Worm (Caenorhabditis elegans) whole organism, L4 larva: ENCODE data around the gene R13H7.2.

ENCODE experiments used
- F49E8.2 ChIP-seq: sonication (generic microtip); optimal IDR thresholded peaks from 2 replicates; lab custom pipeline; 2016; ENCODE audit warnings: missing compliant biosample characterization, mild to moderate bottlenecking, missing genetic modification characterization, borderline replicate concordance
- aha-1 ChIP-seq: fragments of 150-350 bp; peaks from one replicate; lab custom pipeline; 2014; ENCODE audit warnings: missing biosample characterization, missing genetic modification characterization
- ceh-20 ChIP-seq: fragments of 200-800 bp; sonication (Bioruptor generic); IDR thresholded peaks from 2 replicates; pipeline ENCODE4 v1.3.6; 2022; ENCODE audit warnings: missing genetic modification reagents, missing genetic modification characterization, missing compliant biosample characterization
- ceh-82 ChIP-seq: sonication (generic microtip); optimal IDR thresholded peaks from 2 replicates; lab custom pipeline; 2017; ENCODE audit warnings: missing biosample characterization, missing genetic modification characterization
- daf-16 ChIP-seq, 3 experiments: sonication (generic microtip); optimal IDR thresholded peaks; 2 replicates each; lab custom pipeline; 2016 to 2017; ENCODE audit warnings: missing genetic modification characterization in 3 of 3, missing genetic modification reagents in 3 of 3, mild to moderate bottlenecking in 2 of 3, missing compliant biosample characterization in 2 of 3, missing biosample characterization in 1 of 3, moderate library complexity in 1 of 3
- dmd-6 ChIP-seq: fragments of 200-800 bp; sonication (Bioruptor generic); IDR thresholded peaks from 2 replicates; pipeline ENCODE4 v1.3.6; 2022; ENCODE audit warnings: missing genetic modification reagents, missing genetic modification characterization, missing compliant biosample characterization
- duxl-1 ChIP-seq: sonication (generic microtip); optimal IDR thresholded peaks from 2 replicates; lab custom pipeline; 2016; ENCODE audit warnings: mild to moderate bottlenecking, missing genetic modification characterization, moderate library complexity, missing compliant biosample characterization; ENCODE audit not compliant: poor library complexity
- dve-1 ChIP-seq: sonication (generic microtip); optimal IDR thresholded peaks from 2 replicates; lab custom pipeline; 2017; ENCODE audit warnings: antibody characterized with exemption, mild to moderate bottlenecking, missing genetic modification characterization, missing compliant biosample characterization; ENCODE audit not compliant: insufficient read depth
- hlh-11 ChIP-seq: fragments of 200-800 bp; sonication (Bioruptor generic); optimal IDR thresholded peaks from 2 replicates; lab custom pipeline; 2018; ENCODE audit warnings: mild to moderate bottlenecking, missing genetic modification characterization, missing compliant biosample characterization
- mxl-3 ChIP-seq: fragments of 200-800 bp; sonication (Bioruptor generic); optimal IDR thresholded peaks from 2 replicates; lab custom pipeline; 2018; ENCODE audit warnings: mild to moderate bottlenecking, missing genetic modification characterization, missing compliant biosample characterization
- nhr-111 ChIP-seq: fragments of 200-800 bp; sonication (Bioruptor generic); optimal IDR thresholded peaks from 2 replicates; lab custom pipeline; 2018; ENCODE audit warnings: mild to moderate bottlenecking, missing genetic modification characterization, missing compliant biosample characterization
- nhr-28 ChIP-seq: fragments of 150-350 bp; optimal IDR thresholded peaks from 2 replicates; lab custom pipeline; 2014; ENCODE audit warnings: missing biosample characterization, missing genetic modification characterization
- nhr-48 ChIP-seq: sonication (generic microtip); optimal IDR thresholded peaks from 2 replicates; lab custom pipeline; 2016; ENCODE audit warnings: mild to moderate bottlenecking, missing genetic modification characterization, missing compliant biosample characterization
- nhr-6 ChIP-seq: fragments of 150-350 bp; optimal IDR thresholded peaks from 2 replicates; lab custom pipeline; 2014; ENCODE audit warnings: missing biosample characterization, missing genetic modification characterization
- nhr-77 ChIP-seq: fragments of 150-350 bp; optimal IDR thresholded peaks from 2 replicates; lab custom pipeline; 2014; ENCODE audit warnings: missing biosample characterization, missing genetic modification characterization
- php-3 ChIP-seq: fragments of 200-800 bp; sonication (Bioruptor generic); IDR thresholded peaks from 2 replicates; pipeline ENCODE4 v1.3.6; 2022; ENCODE audit warnings: missing genetic modification reagents, missing genetic modification characterization, missing compliant biosample characterization
- pqm-1 ChIP-seq: sonication (generic microtip); optimal IDR thresholded peaks from 2 replicates; lab custom pipeline; 2017; ENCODE audit warnings: missing biosample characterization, missing genetic modification characterization
- sdz-12 ChIP-seq: fragments of 200-800 bp; sonication (Bioruptor generic); optimal IDR thresholded peaks from 2 replicates; lab custom pipeline; 2018; ENCODE audit warnings: mild to moderate bottlenecking, missing genetic modification characterization, missing compliant biosample characterization
- snpc-1.2 ChIP-seq: fragments of 200-800 bp; sonication (Bioruptor generic); IDR thresholded peaks from 2 replicates; pipeline ENCODE4 v1.3.6; 2022; ENCODE audit warnings: missing genetic modification reagents, missing genetic modification characterization, missing compliant biosample characterization
- unc-130 ChIP-seq: sonication (generic microtip); optimal IDR thresholded peaks from 2 replicates; lab custom pipeline; 2016; ENCODE audit warnings: missing genetic modification reagents, missing genetic modification characterization, missing compliant biosample characterization
- unc-62 ChIP-seq, 3 experiments: fragments of 150-350 bp in 1 of 3; sonication (generic microtip); optimal IDR thresholded peaks in 2 of 3; peaks in 1 of 3; 1 replicate in 1 of 3; 2 replicates in 2 of 3; lab custom pipeline; 2014 to 2017; ENCODE audit warnings: missing biosample characterization in 3 of 3, missing genetic modification characterization in 3 of 3, missing genetic modification reagents in 3 of 3, missing genotype in 1 of 3

Gene R13H7.2

DNA sequence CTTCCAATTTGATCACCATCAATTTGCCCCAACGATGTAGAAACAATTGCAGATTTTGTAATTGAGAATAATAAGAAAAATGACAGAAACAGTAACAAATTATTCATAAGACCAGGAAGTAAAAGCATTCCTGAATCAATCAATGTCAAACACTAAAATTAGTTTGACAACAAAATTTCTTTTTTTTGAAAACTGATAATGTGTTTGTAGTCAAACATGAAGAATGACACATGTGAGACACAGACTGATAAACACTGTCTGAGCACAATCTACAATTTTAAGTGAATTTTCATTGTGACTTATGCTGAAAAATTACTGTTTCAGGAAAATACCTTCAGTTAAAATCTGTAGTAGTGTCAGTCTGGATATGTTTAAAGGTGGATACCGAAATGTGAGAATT lies 57.0 kb downstream of the R13H7.2 start, which contains the start of the genes cest-4 and C17H12.11:
TSS of gene cest-4 (minus strand) at position 206 of the 400 bp plus-strand sequence.
TSS of gene C17H12.11 (plus strand) at position 256 of the 400 bp plus-strand sequence.
- TF ChIP-seq nhr-48 (peak; percentile 9), duxl-1 (tag; lab: Kevin White, UChicago) (no peak), dve-1 (tag; lab: Kevin White, UChicago) (peak; percentile 79), snpc-1.2 (no peak), unc-62 (GFP tag; optimal IDR thresholded peaks at IDR 0.05 in 1 of 2; lab: Kevin White, UChicago) (no peak), unc-62 (tag; optimal IDR thresholded peaks at IDR 0.05; lab: Kevin White, UChicago) (no peak), mxl-3 (GFP tag; lab: Kevin White, UChicago) (peak; percentile 24), nhr-28 (tag; lab: Kevin White, UChicago) (peak; percentile 98), php-3 (GFP tag; lab: Robert Waterston, UW) (peak; percentile 91), F49E8.2 (tag; lab: Kevin White, UChicago) (no peak), nhr-6 (tag; lab: Kevin White, UChicago) (peak; percentile 7), nhr-111 (GFP tag; lab: Kevin White, UChicago) (no peak), pqm-1 (peak; percentile 88), daf-16 (GFP tag; optimal IDR thresholded peaks at IDR 0.05; lab: Kevin White, UChicago) (no peak), daf-16 (tag; optimal IDR thresholded peaks at IDR 0.05; lab: Kevin White, UChicago) (peak; percentile 93), dmd-6 (GFP tag; lab: Robert Waterston, UW) (peak; percentile 91), hlh-11 (tag; lab: Kevin White, UChicago) (peak; percentile 73), ceh-82 (tag; lab: Kevin White, UChicago) (no peak), sdz-12 (GFP tag; lab: Kevin White, UChicago) (no peak), unc-130 (GFP tag; lab: Kevin White, UChicago) (no peak), ceh-20 (GFP tag; lab: Robert Waterston, UW) (peak; percentile 43; the same call in 1 of the 2 replicates), nhr-77 (tag; lab: Kevin White, UChicago) (peak; percentile 71), aha-1 (peak; percentile 56)
